Worm (Caenorhabditis elegans): ENCODE data around the gene mdt-28.

Gene mdt-28

ce11 chrV:15533864-15534263, 41.3 kb downstream of the mdt-28 start, which contains the start of gene F21A3.2:
TSS of gene F21A3.2 (minus strand) at chrV:15533964.
- TF ChIP-seq cnd-1 (tag; optimal IDR thresholded peaks at IDR 0.05): no peak
- TF ChIP-seq lin-13 (tag; optimal IDR thresholded peaks at IDR 0.05): no peak
- no peak for TF ChIP-seq elt-3 (tag; optimal IDR thresholded peaks at IDR 0.05)
- TF ChIP-seq ceh-39 (tag; optimal IDR thresholded peaks at IDR 0.05): no peak
- TF ChIP-seq unc-62 (GFP tag; optimal IDR thresholded peaks at IDR 0.05): no peak
- no peak for TF ChIP-seq nhr-2 (tag; optimal IDR thresholded peaks at IDR 0.05)
- TF ChIP-seq nhr-28 (tag; optimal IDR thresholded peaks at IDR 0.05): no peak
- TF ChIP-seq ceh-83 (GFP tag; optimal IDR thresholded peaks at IDR 0.05): no peak
- TF ChIP-seq elt-1 (tag; optimal IDR thresholded peaks at IDR 0.05; ENCODE audit: borderline replicate concordance, insufficient read depth): no peak
- no peak for TF ChIP-seq mep-1 (tag; optimal IDR thresholded peaks at IDR 0.05)
- no peak for TF ChIP-seq hlh-1 (tag; optimal IDR thresholded peaks at IDR 0.05)
- TF ChIP-seq flh-1 (GFP tag; optimal IDR thresholded peaks at IDR 0.05): no peak
- no peak for TF ChIP-seq snpc-4 (tag; optimal IDR thresholded peaks at IDR 0.05)
- TF ChIP-seq nhr-237 (tag; optimal IDR thresholded peaks at IDR 0.05): no peak
- TF ChIP-seq unc-120 (tag; optimal IDR thresholded peaks at IDR 0.05; ENCODE audit: poor library complexity, severe bottlenecking): no peak

DNA sequence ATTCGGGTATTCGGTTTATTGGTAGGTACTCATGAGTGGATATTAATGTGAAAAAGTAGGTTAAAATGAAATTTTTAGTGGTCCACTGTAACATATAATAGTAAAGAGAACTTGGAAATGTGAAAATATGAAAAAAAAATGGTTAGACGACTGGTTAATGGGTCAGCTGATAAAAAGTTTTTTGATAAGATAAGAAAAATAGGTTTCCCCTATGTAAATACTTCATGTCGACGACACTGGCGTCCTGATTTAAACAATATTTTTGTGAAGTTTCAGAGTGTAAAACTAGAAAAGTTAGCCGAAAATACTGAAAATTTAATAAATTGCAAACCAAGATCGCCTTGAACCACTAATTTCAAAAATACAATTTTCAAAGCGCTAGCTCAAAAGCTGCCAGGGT, 42.1 kb downstream of the mdt-28 start, which contains the start of gene F21A3.11:
TSS of gene F21A3.11 (minus strand) at position 117 of the 400 bp plus-strand sequence.
- TF ChIP-seq lin-32 (GFP tag; optimal IDR thresholded peaks at IDR 0.05) (no peak), mep-1 (tag; optimal IDR thresholded peaks at IDR 0.05) (no peak), mab-5 (tag; optimal IDR thresholded peaks at IDR 0.05) (no peak), nhr-237 (tag; optimal IDR thresholded peaks at IDR 0.05) (no peak), cnd-1 (tag; optimal IDR thresholded peaks at IDR 0.05) (no peak), elt-1 (tag; optimal IDR thresholded peaks at IDR 0.05; ENCODE audit: borderline replicate concordance, insufficient read depth) (no peak), nhr-12 (tag; optimal IDR thresholded peaks at IDR 0.05) (no peak), unc-39 (tag; optimal IDR thresholded peaks at IDR 0.05) (no peak)

DNA sequence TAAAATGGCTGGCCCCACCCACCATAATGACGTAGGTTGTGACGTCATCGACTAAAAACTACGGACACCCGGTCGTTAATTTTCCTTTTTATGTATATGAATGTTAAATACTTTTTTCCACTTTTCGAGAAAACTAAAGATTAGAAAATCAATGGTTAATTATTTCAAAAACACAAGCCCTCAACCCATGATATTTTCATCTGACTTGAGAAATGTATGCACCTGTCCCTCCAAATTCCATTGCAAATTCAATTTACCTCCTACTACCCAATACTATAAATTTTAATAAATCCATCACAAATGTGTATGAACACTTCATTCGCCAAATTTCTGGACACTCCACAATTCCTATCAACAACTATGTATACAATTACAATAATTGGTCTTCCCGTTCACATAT, 46.1 kb downstream of the mdt-28 start, which contains the start of gene srh-276:
TSS of gene srh-276 (plus strand) at position 301 of the 400 bp plus-strand sequence.
- TF ChIP-seq ces-1 (GFP tag; optimal IDR thresholded peaks at IDR 0.05) (no peak), sem-2 (GFP tag; optimal IDR thresholded peaks at IDR 0.05) (no peak), nhr-2 (tag; optimal IDR thresholded peaks at IDR 0.05) (no peak), zip-8 (tag; optimal IDR thresholded peaks at IDR 0.05) (peak; percentile 74)
